Fruit fly (Drosophila melanogaster) Kc167 (cell line): ENCODE measurements around the gene tll.

ENCODE experiments used
- Myc ChIP-seq: fragments of >200 bp; optimal IDR thresholded peaks from 2 replicates; lab custom pipeline; 2017; ENCODE audit warnings: missing external identifiers
- Sin3A ChIP-seq: fragments of >200 bp; optimal IDR thresholded peaks from 2 replicates; lab custom pipeline; 2018; ENCODE audit warnings: missing external identifiers

DNA sequence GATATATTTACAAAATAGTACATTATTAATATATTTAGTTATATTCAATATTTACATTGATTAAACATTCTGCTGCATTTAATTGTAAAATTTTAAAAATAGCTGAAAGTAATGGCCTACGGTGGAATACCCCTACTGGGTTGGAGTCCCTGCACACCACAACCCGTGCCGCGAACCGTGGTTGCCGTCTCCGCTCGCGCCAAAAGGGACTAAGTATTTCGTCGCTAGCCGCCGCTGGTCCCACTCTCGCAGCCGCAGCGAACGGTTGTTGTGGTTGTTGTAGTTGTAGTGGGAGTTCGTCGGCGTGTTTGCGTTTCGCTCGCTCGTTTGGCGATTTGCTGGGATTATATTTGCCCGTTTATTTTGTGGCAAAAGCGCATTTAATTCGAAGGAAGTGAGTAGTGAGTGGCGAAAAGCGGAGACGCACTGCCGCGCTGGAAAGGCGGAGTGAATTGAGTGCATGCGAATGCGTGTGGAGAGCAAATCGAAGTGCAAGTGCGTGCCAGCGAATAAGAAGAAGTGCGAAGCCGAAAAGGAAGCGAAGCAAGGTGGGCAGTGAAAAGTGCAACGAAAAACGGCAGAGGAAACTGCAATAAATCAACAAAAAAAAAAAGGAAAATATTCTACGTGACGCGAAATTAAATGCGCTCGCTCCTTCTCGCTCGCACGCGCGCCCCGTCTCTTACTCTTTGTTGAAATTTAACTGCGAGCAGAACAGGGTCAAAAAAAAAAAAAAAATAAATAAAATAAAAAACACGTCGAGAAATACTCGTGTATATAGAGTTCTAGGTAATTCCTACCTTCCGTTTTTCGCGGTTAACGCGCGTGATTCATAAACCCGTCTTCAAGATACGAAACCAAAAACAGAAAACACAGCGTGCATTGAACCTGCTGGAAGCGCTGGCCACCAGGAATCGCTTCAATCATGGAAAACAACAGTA lies 43.5 kb upstream of the tll start, which contains the start of gene cindr:
- TF ChIP-seq Myc = no peak
- no peak for TF ChIP-seq Sin3A (lab: Kevin White, UChicago)
